Fruit fly (Drosophila melanogaster) whole organism, embryonic: ENCODE results near the gene kel.

Source experiments
- Atf-2 ChIP-seq: fragments of 200-800 bp; sonication (Bioruptor generic); optimal IDR thresholded peaks from 2 replicates; lab custom pipeline; 2016; ENCODE audit warnings: missing biosample characterization, missing genetic modification characterization
- B-H2 ChIP-seq: fragments of 200-800 bp; sonication (Bioruptor generic); optimal IDR thresholded peaks from 2 replicates; lab custom pipeline; 2018; ENCODE audit warnings: missing biosample characterization, mild to moderate bottlenecking, missing genetic modification characterization
- Blimp-1 ChIP-seq: fragments of 200-800 bp; sonication (Bioruptor generic); optimal IDR thresholded peaks from 3 replicates; lab custom pipeline; 2018; ENCODE audit warnings: missing biosample characterization, missing genetic modification characterization, mild to moderate bottlenecking, moderate library complexity, missing genetic modification reagents
- CG10462 ChIP-seq: fragments of 200-800 bp; sonication (Bioruptor generic); optimal IDR thresholded peaks from 2 replicates; lab custom pipeline; 2016; ENCODE audit warnings: missing biosample characterization, missing genetic modification characterization
- CG11093 ChIP-seq: fragments of 200-800 bp; sonication (Bioruptor generic); IDR thresholded peaks from 3 replicates; pipeline ENCODE4 v1.3.6; 2022; ENCODE audit warnings: missing biosample characterization, missing genetic modification characterization
- CG11456 ChIP-seq: fragments of 200-800 bp; sonication (Bioruptor generic); IDR thresholded peaks from 3 replicates; pipeline ENCODE4 v1.3.6; 2022; ENCODE audit warnings: missing biosample characterization, missing genetic modification characterization
- CG12104 ChIP-seq: fragments of 200-800 bp; sonication (Bioruptor generic); optimal IDR thresholded peaks from 3 replicates; lab custom pipeline; 2016; ENCODE audit warnings: missing biosample characterization, missing genetic modification characterization
- CG14014 ChIP-seq: fragments of 200-800 bp; sonication (Bioruptor generic); IDR thresholded peaks from 2 replicates; pipeline ENCODE4 v1.3.6; 2022; ENCODE audit warnings: missing biosample characterization, missing genetic modification characterization
- CG14441 ChIP-seq: fragments of 200-800 bp; sonication (Bioruptor generic); IDR thresholded peaks from 2 replicates; pipeline ENCODE4 v1.3.6; 2022; ENCODE audit warnings: missing biosample characterization, missing genetic modification characterization
- CG15073 ChIP-seq: fragments of 200-800 bp; sonication (Bioruptor generic); optimal IDR thresholded peaks from 2 replicates; lab custom pipeline; 2016; ENCODE audit warnings: missing biosample characterization, missing genetic modification characterization
- CG17568 ChIP-seq: fragments of 200-800 bp; sonication (Bioruptor generic); optimal IDR thresholded peaks from 2 replicates; lab custom pipeline; 2018; ENCODE audit warnings: missing biosample characterization, mild to moderate bottlenecking, missing genetic modification characterization, moderate library complexity
- CG31365 ChIP-seq: fragments of 200-800 bp; sonication (Bioruptor generic); optimal IDR thresholded peaks from 2 replicates; lab custom pipeline; 2018; ENCODE audit warnings: missing biosample characterization, mild to moderate bottlenecking, missing genetic modification characterization
- CG3726 ChIP-seq: fragments of 200-800 bp; sonication (Bioruptor generic); IDR thresholded peaks from 3 replicates; pipeline ENCODE4, ENCODE4 v1.3.6; 2022; ENCODE audit warnings: missing biosample characterization, missing genetic modification characterization
- CG4282 ChIP-seq: fragments of 200-800 bp; sonication (Bioruptor generic); optimal IDR thresholded peaks from 2 replicates; lab custom pipeline; 2016; ENCODE audit warnings: missing biosample characterization, missing genetic modification characterization
- CG4328 ChIP-seq: fragments of 200-800 bp; sonication (Bioruptor generic); optimal IDR thresholded peaks from 3 replicates; lab custom pipeline; 2017; ENCODE audit warnings: missing biosample characterization, missing genetic modification reagents, missing genetic modification characterization
- CG4730 ChIP-seq: fragments of 200-800 bp; sonication (Bioruptor generic); IDR thresholded peaks from 2 replicates; pipeline ENCODE4 v1.3.6; 2022; ENCODE audit warnings: missing biosample characterization, missing genetic modification characterization
- CG5245 ChIP-seq: fragments of 200-800 bp; sonication (Bioruptor generic); optimal IDR thresholded peaks from 3 replicates; lab custom pipeline; 2016; ENCODE audit warnings: missing biosample characterization, missing genetic modification characterization
- CG6272 ChIP-seq: fragments of 200-800 bp; sonication (Bioruptor generic); IDR thresholded peaks from 2 replicates; pipeline ENCODE4 v1.3.6; 2022; ENCODE audit warnings: missing biosample characterization, missing genetic modification characterization
- CG6683 ChIP-seq: fragments of 200-800 bp; sonication (Bioruptor generic); optimal IDR thresholded peaks from 2 replicates; lab custom pipeline; 2017; ENCODE audit warnings: missing biosample characterization, mild to moderate bottlenecking, missing genetic modification characterization, missing genetic modification reagents
- CG6854 ChIP-seq: fragments of 200-800 bp; sonication (Bioruptor generic); optimal IDR thresholded peaks from 3 replicates; lab custom pipeline; 2017; ENCODE audit warnings: missing biosample characterization, mild to moderate bottlenecking, missing genetic modification characterization
- CG7556 ChIP-seq: fragments of 200-800 bp; sonication (Bioruptor generic); optimal IDR thresholded peaks from 2 replicates; lab custom pipeline; 2017; ENCODE audit warnings: missing biosample characterization, mild to moderate bottlenecking, missing genetic modification characterization
- CG7786 ChIP-seq: fragments of 200-800 bp; sonication (Bioruptor generic); optimal IDR thresholded peaks from 2 replicates; lab custom pipeline; 2016; ENCODE audit warnings: missing biosample characterization, missing genetic modification characterization
- CG8359 ChIP-seq: fragments of 200-800 bp; sonication (Bioruptor generic); optimal IDR thresholded peaks from 2 replicates; lab custom pipeline; 2017; ENCODE audit warnings: missing biosample characterization, mild to moderate bottlenecking, missing genetic modification characterization, borderline replicate concordance
- CG8388 ChIP-seq: fragments of 200-800 bp; sonication (Bioruptor generic); optimal IDR thresholded peaks from 2 replicates; lab custom pipeline; 2019; ENCODE audit warnings: missing biosample characterization, mild to moderate bottlenecking, missing genetic modification characterization, moderate library complexity
- CG8478 ChIP-seq: fragments of >200 bp; optimal IDR thresholded peaks from 2 replicates; lab custom pipeline; 2018
- CG9437 ChIP-seq: fragments of 200-800 bp; sonication (Bioruptor generic); optimal IDR thresholded peaks from 2 replicates; lab custom pipeline; 2018; ENCODE audit warnings: missing biosample characterization, mild to moderate bottlenecking, missing genetic modification characterization
- Deaf1 ChIP-seq: fragments of 200-800 bp; optimal IDR thresholded peaks from 3 replicates; lab custom pipeline; 2019; ENCODE audit warnings: missing biosample characterization, mild to moderate bottlenecking, missing genetic modification characterization, moderate library complexity
- Elba2 ChIP-seq: fragments of 200-800 bp; sonication (Bioruptor generic); optimal IDR thresholded peaks from 3 replicates; lab custom pipeline; 2016; ENCODE audit warnings: missing biosample characterization, missing genetic modification characterization
- HmgZ ChIP-seq: fragments of 200-800 bp; sonication (Bioruptor generic); optimal IDR thresholded peaks from 2 replicates; lab custom pipeline; 2018; ENCODE audit warnings: missing biosample characterization, mild to moderate bottlenecking, missing genetic modification characterization
- Mad ChIP-seq: fragments of 200-800 bp; sonication (Bioruptor generic); optimal IDR thresholded peaks from 2 replicates; lab custom pipeline; 2016; ENCODE audit warnings: missing biosample characterization, missing genetic modification characterization
- Meics ChIP-seq: fragments of 200-800 bp; sonication (Bioruptor generic); optimal IDR thresholded peaks from 2 replicates; lab custom pipeline; 2017; ENCODE audit warnings: missing biosample characterization, mild to moderate bottlenecking, missing genetic modification characterization
- abd-A ChIP-seq: fragments of 200-800 bp; sonication (Bioruptor generic); optimal IDR thresholded peaks from 3 replicates; lab custom pipeline; 2019; ENCODE audit warnings: missing biosample characterization, mild to moderate bottlenecking, missing genetic modification characterization, moderate library complexity
- ac ChIP-seq: fragments of 200-800 bp; sonication (Bioruptor generic); optimal IDR thresholded peaks from 3 replicates; lab custom pipeline; 2017; ENCODE audit warnings: missing biosample characterization, mild to moderate bottlenecking, missing genetic modification characterization
- amos ChIP-seq: fragments of 200-800 bp; sonication (Bioruptor generic); IDR thresholded peaks from 2 replicates; pipeline ENCODE4 v1.3.6; 2022; ENCODE audit warnings: missing biosample characterization, missing genetic modification characterization; ENCODE audit not compliant: partially characterized antibody
- cato ChIP-seq: fragments of 200-800 bp; sonication (Bioruptor generic); optimal IDR thresholded peaks from 2 replicates; lab custom pipeline; 2016; ENCODE audit warnings: missing biosample characterization, missing genetic modification characterization, borderline replicate concordance
- chm ChIP-seq: fragments of 200-800 bp; sonication (Bioruptor generic); IDR thresholded peaks from 2 replicates; pipeline ENCODE4 v1.3.6; 2022; ENCODE audit warnings: missing biosample characterization, missing genetic modification characterization
- esg ChIP-seq: fragments of 200-800 bp; sonication (Bioruptor generic); conservative IDR thresholded peaks from 2 replicates; pipeline ENCODE4 v1.3.6; 2022; ENCODE audit warnings: missing biosample characterization, missing genetic modification characterization
- eyg ChIP-seq: fragments of 200-800 bp; sonication (Bioruptor generic); optimal IDR thresholded peaks from 3 replicates; lab custom pipeline; 2016; ENCODE audit warnings: missing biosample characterization, missing genetic modification characterization
- gce ChIP-seq: fragments of 200-800 bp; sonication (Bioruptor generic); IDR thresholded peaks from 3 replicates; pipeline ENCODE4 v1.3.6; 2022; ENCODE audit warnings: missing biosample characterization, missing genetic modification characterization
- gcm ChIP-seq: fragments of 200-800 bp; sonication (Bioruptor generic); optimal IDR thresholded peaks from 2 replicates; lab custom pipeline; 2019; ENCODE audit warnings: missing biosample characterization, mild to moderate bottlenecking, missing genetic modification characterization, moderate library complexity
- jumu ChIP-seq: fragments of 200-800 bp; sonication (Bioruptor generic); optimal IDR thresholded peaks from 3 replicates; lab custom pipeline; 2016; ENCODE audit warnings: missing biosample characterization, missing genetic modification characterization
- lilli ChIP-seq: fragments of 200-800 bp; sonication (Bioruptor generic); optimal IDR thresholded peaks from 3 replicates; lab custom pipeline; 2016; ENCODE audit warnings: missing biosample characterization, missing genetic modification characterization
- mam ChIP-seq: fragments of 200-800 bp; sonication (Bioruptor generic); optimal IDR thresholded peaks from 3 replicates; lab custom pipeline; 2016; ENCODE audit warnings: missing biosample characterization, missing genetic modification characterization
- pum ChIP-seq: fragments of 200-800 bp; sonication (Bioruptor generic); optimal IDR thresholded peaks from 2 replicates; lab custom pipeline; 2016; ENCODE audit warnings: missing biosample characterization, missing genetic modification characterization
- repo ChIP-seq: fragments of 200-800 bp; sonication (Bioruptor generic); optimal IDR thresholded peaks from 2 replicates; lab custom pipeline; 2016; ENCODE audit warnings: missing biosample characterization, missing genetic modification characterization
- ssp ChIP-seq: fragments of 200-800 bp; sonication (Bioruptor generic); IDR thresholded peaks from 2 replicates; pipeline ENCODE4 v1.3.6; 2022; ENCODE audit warnings: missing biosample characterization, missing genetic modification characterization
- stwl ChIP-seq: fragments of 200-800 bp; sonication (Bioruptor generic); optimal IDR thresholded peaks from 3 replicates; lab custom pipeline; 2018; ENCODE audit warnings: missing biosample characterization, mild to moderate bottlenecking, missing genetic modification characterization, moderate library complexity
- unpg ChIP-seq: fragments of 200-800 bp; sonication (Bioruptor generic); optimal IDR thresholded peaks from 3 replicates; lab custom pipeline; 2018; ENCODE audit warnings: missing biosample characterization, mild to moderate bottlenecking, missing genetic modification characterization, moderate library complexity
- wek ChIP-seq: fragments of 200-800 bp; sonication (Bioruptor generic); optimal IDR thresholded peaks from 3 replicates; lab custom pipeline; 2018; ENCODE audit warnings: missing biosample characterization, mild to moderate bottlenecking, missing genetic modification characterization, moderate library complexity
- wor ChIP-seq: fragments of 200-800 bp; sonication (Bioruptor generic); IDR thresholded peaks from 2 replicates; pipeline ENCODE4 v1.3.6; 2022; ENCODE audit warnings: missing biosample characterization, missing genetic modification characterization

The kel gene

dm6 chr2L:18151134-18151825 lies 13.4 kb upstream of the kel start (continued):
- TF ChIP-seq amos (peak; percentile 41; the same call in 1 of the 2 replicates), CG4328 (GFP tag; lab: Kevin White, UChicago) (no peak), Elba2 (GFP tag; lab: Kevin White, UChicago) (no peak), CG4282 (GFP tag; lab: Kevin White, UChicago) (peak; percentile 13), esg (GFP tag; lab: Robert Waterston, UW) (peak; percentile 68), Blimp-1 (no peak), CG14014 (GFP tag; lab: Robert Waterston, UW) (peak; percentile 75), Mad (no peak), wor (GFP tag; lab: Robert Waterston, UW) (no peak), CG8478 (lab: Kevin White, UChicago) (peak; percentile 97), CG9437 (peak; percentile 65), CG7556 (no peak), Atf-2 (GFP tag; lab: Kevin White, UChicago) (peak; percentile 69), CG17568 (GFP tag; lab: Kevin White, UChicago) (no peak), CG31365 (no peak), jumu (GFP tag; lab: Kevin White, UChicago) (peak; percentile 53), unpg (no peak), B-H2 (GFP tag; lab: Kevin White, UChicago) (no peak), CG10462 (GFP tag; lab: Kevin White, UChicago) (no peak), gce (GFP tag; lab: Robert Waterston, UW) (no peak), mam (peak; percentile 73), pum (GFP tag; lab: Kevin White, UChicago) (peak; percentile 61), Meics (GFP tag; lab: Kevin White, UChicago) (peak; percentile 44), CG6683 (GFP tag; lab: Kevin White, UChicago) (no peak), lilli (GFP tag; lab: Kevin White, UChicago) (peak; percentile 65), CG3726 (GFP tag; lab: Robert Waterston, UW) (no peak), repo (no peak), HmgZ (tag; lab: Kevin White, UChicago) (peak; percentile 40), CG15073 (no peak), abd-A (tag; lab: Kevin White, UChicago) (peak; percentile 75), CG6854 (GFP tag; lab: Kevin White, UChicago) (no peak), CG7786 (GFP tag; lab: Kevin White, UChicago) (peak; percentile 78), ssp (GFP tag; lab: Robert Waterston, UW) (peak; percentile 50), Deaf1 (tag; lab: Kevin White, UChicago) (peak; percentile 50), CG8388 (GFP tag; lab: Kevin White, UChicago) (no peak), CG11093 (GFP tag; lab: Robert Waterston, UW) (0 out of 3 replicates have a peak, but pooled peaks have one; percentile 54), CG4730 (peak; percentile 51; the same call in 1 of the 2 replicates), cato (no peak), eyg (GFP tag; lab: Kevin White, UChicago) (peak; percentile 28), stwl (peak; percentile 10), CG8359 (GFP tag; lab: Kevin White, UChicago) (no peak), CG6272 (GFP tag; lab: Robert Waterston, UW) (peak; percentile 75), CG14441 (GFP tag; lab: Robert Waterston, UW) (peak; percentile 82), chm (peak; percentile 51), CG5245 (peak; percentile 10), ac (GFP tag; lab: Kevin White, UChicago) (peak; percentile 77), gcm (GFP tag; lab: Kevin White, UChicago) (peak; percentile 47), CG11456 (peak; percentile 92), wek (GFP tag; lab: Kevin White, UChicago) (peak; percentile 7), CG12104 (GFP tag; lab: Kevin White, UChicago) (no peak)
